Worm (Caenorhabditis elegans) whole organism, L1 larva: ENCODE data around the gene F43E12.1.

Experiments
- aha-1 ChIP-seq: fragments of 150-350 bp; optimal IDR thresholded peaks from 2 replicates; lab custom pipeline; 2014; ENCODE audit warnings: missing biosample characterization, missing genetic modification characterization
- ces-1 ChIP-seq: fragments of 150-350 bp; optimal IDR thresholded peaks from 2 replicates; lab custom pipeline; 2014; ENCODE audit warnings: missing biosample characterization, missing genetic modification reagents, missing genetic modification characterization
- fkh-8 ChIP-seq: sonication (generic microtip); optimal IDR thresholded peaks from 2 replicates; lab custom pipeline; 2016; ENCODE audit warnings: mild to moderate bottlenecking, missing genetic modification characterization, missing compliant biosample characterization
- lin-15B ChIP-seq: fragments of 150-350 bp; sonication (generic microtip); optimal IDR thresholded peaks from 3 replicates; lab custom pipeline; 2014; ENCODE audit warnings: missing biosample characterization, missing genetic modification characterization
- mab-9 ChIP-seq: fragments of 200-800 bp; sonication (Bioruptor generic); IDR thresholded peaks from 2 replicates; pipeline ENCODE4 v1.3.6; 2022; ENCODE audit warnings: missing genetic modification reagents, missing genetic modification characterization, missing compliant biosample characterization
- mef-2 ChIP-seq: fragments of 150-350 bp; optimal IDR thresholded peaks from 2 replicates; lab custom pipeline; 2014; ENCODE audit warnings: missing biosample characterization, missing genetic modification characterization
- nhr-12 ChIP-seq: sonication (generic microtip); optimal IDR thresholded peaks from 2 replicates; lab custom pipeline; 2017; ENCODE audit warnings: missing biosample characterization, missing genetic modification characterization
- nhr-71 ChIP-seq: sonication (generic microtip); optimal IDR thresholded peaks from 2 replicates; lab custom pipeline; 2016; ENCODE audit warnings: mild to moderate bottlenecking, missing genetic modification characterization, moderate library complexity, missing compliant biosample characterization
- nhr-76 ChIP-seq: sonication (generic microtip); optimal IDR thresholded peaks from 2 replicates; lab custom pipeline; 2017; ENCODE audit warnings: missing biosample characterization, missing genetic modification characterization
- nhr-90 ChIP-seq: sonication (generic microtip); optimal IDR thresholded peaks from 2 replicates; lab custom pipeline; 2016; ENCODE audit warnings: mild to moderate bottlenecking, missing genetic modification characterization, missing compliant biosample characterization; ENCODE audit not compliant: poor library complexity

ce11 chrX:7210467-7211107 is 33.1 kb downstream of the F43E12.1 start:
- TF ChIP-seq nhr-71 (tag; lab: Kevin White, UChicago) (peak; percentile 50), lin-15B (no peak), nhr-12 (tag; lab: Kevin White, UChicago) (no peak), ces-1 (no peak), nhr-90 (no peak), fkh-8 (tag; lab: Kevin White, UChicago) (no peak), mef-2 (tag; lab: Kevin White, UChicago) (no peak), mab-9 (GFP tag; lab: Robert Waterston, UW) (no peak), aha-1 (tag; lab: Kevin White, UChicago) (no peak), nhr-76 (tag; lab: Kevin White, UChicago) (no peak)
